Worm (Caenorhabditis elegans): ENCODE data around the gene T16A1.4.

DNA sequence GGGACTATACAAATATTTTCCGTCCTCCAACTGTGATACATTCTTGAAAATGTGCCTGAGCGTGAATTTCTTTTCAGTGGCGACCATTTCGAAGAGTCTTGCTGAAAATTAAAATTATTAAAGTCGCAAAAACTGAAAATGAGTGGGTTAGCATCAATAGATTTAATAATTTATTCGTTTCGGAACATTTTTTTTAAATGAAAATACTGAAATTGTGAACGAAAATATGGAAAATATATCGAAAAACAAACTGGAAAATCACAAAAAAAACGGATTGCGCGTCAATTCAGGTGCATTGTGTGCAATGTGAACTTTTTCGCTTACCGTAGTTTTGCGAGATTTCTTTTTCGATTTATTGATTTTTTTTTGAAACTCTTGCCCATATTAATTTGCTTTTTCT lies 49.5 kb upstream of the T16A1.4 start, which contains the start of gene bath-5:
- TF ChIP-seq bed-2 (GFP tag; IDR thresholded peaks at IDR 0.05) (no peak), nfya-2 (GFP tag; IDR thresholded peaks at IDR 0.05) (no peak), snpc-4 (GFP tag; optimal IDR thresholded peaks at IDR 0.05) (no peak), snpc-4 (tag; optimal IDR thresholded peaks at IDR 0.05) (no peak), ama-1 (optimal IDR thresholded peaks at IDR 0.05) (no peak), ama-1 (GFP tag; optimal IDR thresholded peaks at IDR 0.05) (no peak), pha-4 (tag; optimal IDR thresholded peaks at IDR 0.05) (no peak), sdz-38 (tag; optimal IDR thresholded peaks at IDR 0.05) (no peak), ztf-22 (GFP tag; optimal IDR thresholded peaks at IDR 0.05) (no peak), zfh-2 (GFP tag; conservative IDR thresholded peaks at IDR 0.05) (no peak), F39B2.1 (GFP tag; IDR thresholded peaks at IDR 0.05) (no peak), madf-3 (GFP tag; IDR thresholded peaks at IDR 0.05) (no peak)
